Fruit fly (Drosophila melanogaster) whole organism, wandering third instar larva: Measurements from ENCODE around the gene comm3.
A peak's percentile ranks its signal among the peaks of the same experiment; 100 is the strongest.

Experiments
- Abd-B ChIP-seq: fragments of >200 bp; optimal IDR thresholded peaks from 2 replicates; lab custom pipeline; 2017; ENCODE audit warnings: missing biosample characterization, missing genetic modification characterization
- CG32264 ChIP-seq: fragments of 200-800 bp; sonication (Bioruptor generic); optimal IDR thresholded peaks from 2 replicates; lab custom pipeline; 2016; ENCODE audit warnings: missing biosample characterization, missing genetic modification characterization
- CG9705 ChIP-seq: fragments of 200-800 bp; sonication (Bioruptor generic); optimal IDR thresholded peaks from 2 replicates; lab custom pipeline; 2018; ENCODE audit warnings: missing biosample characterization, mild to moderate bottlenecking, missing genetic modification characterization
- CrebA ChIP-seq: fragments of 200-800 bp; sonication (Bioruptor generic); optimal IDR thresholded peaks from 2 replicates; lab custom pipeline; 2016; ENCODE audit warnings: missing biosample characterization, mild to moderate bottlenecking, missing genetic modification characterization, borderline replicate concordance
- Dfd ChIP-seq: fragments of >200 bp; optimal IDR thresholded peaks from 2 replicates; lab custom pipeline; 2017; ENCODE audit warnings: missing biosample characterization, missing genetic modification characterization
- Dif ChIP-seq: fragments of 200-275, 200-300 bp; sonication (Bioruptor generic); optimal IDR thresholded peaks from 2 replicates; lab custom pipeline; 2018; ENCODE audit warnings: missing biosample characterization, missing genetic modification characterization; ENCODE audit not compliant: partially characterized antibody
- GATAd ChIP-seq: sonication (Bioruptor generic); optimal IDR thresholded peaks from 2 replicates; lab custom pipeline; 2016; ENCODE audit warnings: missing biosample characterization, missing genetic modification characterization
- HLH106 ChIP-seq: fragments of 200-800 bp; optimal IDR thresholded peaks from 3 replicates; lab custom pipeline; 2019; ENCODE audit warnings: missing biosample characterization, mild to moderate bottlenecking, missing genetic modification characterization, moderate library complexity
- Hnf4 ChIP-seq: fragments of 200-800 bp; sonication (Bioruptor generic); optimal IDR thresholded peaks from 2 replicates; lab custom pipeline; 2016; ENCODE audit warnings: missing biosample characterization, mild to moderate bottlenecking, missing genetic modification characterization
- Hr78 ChIP-seq: fragments of >200 bp; optimal IDR thresholded peaks from 2 replicates; lab custom pipeline; 2017; ENCODE audit warnings: missing biosample characterization, missing genetic modification characterization
- Hr83 ChIP-seq: fragments of 200-300 bp; sonication (Bioruptor generic); optimal IDR thresholded peaks from 2 replicates; lab custom pipeline; 2016; ENCODE audit warnings: missing biosample characterization, mild to moderate bottlenecking, missing genetic modification characterization, moderate library complexity; ENCODE audit not compliant: poor library complexity, severe bottlenecking
- Jra ChIP-seq: sonication (Bioruptor generic); optimal IDR thresholded peaks from 2 replicates; lab custom pipeline; 2016; ENCODE audit warnings: missing biosample characterization, missing genetic modification characterization
- Mio ChIP-seq: sonication (Bioruptor generic); optimal IDR thresholded peaks from 2 replicates; lab custom pipeline; 2016; ENCODE audit warnings: missing biosample characterization, missing genetic modification characterization
- Myc ChIP-seq: fragments of >200 bp; optimal IDR thresholded peaks from 2 replicates; lab custom pipeline; 2017
- N ChIP-seq: fragments of >200 bp; optimal IDR thresholded peaks from 2 replicates; lab custom pipeline; 2018; ENCODE audit warnings: missing biosample characterization, missing external identifiers, missing genetic modification characterization
- OdsH ChIP-seq: fragments of 200-800 bp; sonication (Bioruptor generic); optimal IDR thresholded peaks from 2 replicates; lab custom pipeline; 2016; ENCODE audit warnings: missing biosample characterization, mild to moderate bottlenecking, missing genetic modification characterization
- Rel ChIP-seq, 2 experiments: fragments of 200-800 bp; sonication (Bioruptor generic) in 1 of 2; optimal IDR thresholded peaks; 2 replicates in 1 of 2; 3 replicates in 1 of 2; lab custom pipeline; 2016 to 2019; ENCODE audit warnings: mild to moderate bottlenecking in 2 of 2, missing biosample characterization in 2 of 2, missing genetic modification characterization in 2 of 2, moderate library complexity in 1 of 2
- Sp1 ChIP-seq: fragments of 200-800 bp; sonication (Bioruptor generic); optimal IDR thresholded peaks from 3 replicates; lab custom pipeline; 2019; ENCODE audit warnings: missing biosample characterization, mild to moderate bottlenecking, missing genetic modification characterization, moderate library complexity
- Vsx2 ChIP-seq: fragments of 200-300, 225-300 bp; sonication (Bioruptor generic); optimal IDR thresholded peaks from 2 replicates; lab custom pipeline; 2018; ENCODE audit warnings: missing biosample characterization, missing genetic modification characterization; ENCODE audit not compliant: partially characterized antibody
- br ChIP-seq: fragments of 200-800 bp; sonication (Bioruptor generic); optimal IDR thresholded peaks from 2 replicates; lab custom pipeline; 2016; ENCODE audit warnings: missing biosample characterization, missing genetic modification characterization
- brk ChIP-seq: fragments of 200-800 bp; sonication (Bioruptor generic); optimal IDR thresholded peaks from 2 replicates; lab custom pipeline; 2016; ENCODE audit warnings: missing biosample characterization, mild to moderate bottlenecking, missing genetic modification characterization
- dl ChIP-seq, 2 experiments: fragments of 175-275, 200-275 bp in 1 of 2; fragments of 200-275 bp in 1 of 2; sonication (Bioruptor generic); optimal IDR thresholded peaks; lab custom pipeline; 2018; ENCODE audit warnings: mild to moderate bottlenecking in 2 of 2, missing biosample characterization in 2 of 2, missing genetic modification characterization in 2 of 2, moderate library complexity in 2 of 2; ENCODE audit not compliant: partially characterized antibody in 2 of 2, insufficient read depth in 1 of 2
- dmrt93B ChIP-seq: fragments of 200-800 bp; sonication (Bioruptor generic); optimal IDR thresholded peaks from 2 replicates; lab custom pipeline; 2018; ENCODE audit warnings: missing biosample characterization, mild to moderate bottlenecking, missing genetic modification characterization
- dsf ChIP-seq: sonication (Bioruptor generic); optimal IDR thresholded peaks from 2 replicates; lab custom pipeline; 2016; ENCODE audit warnings: missing biosample characterization, missing genetic modification characterization, borderline replicate concordance
- ey ChIP-seq: fragments of 200-800 bp; sonication (Bioruptor generic); optimal IDR thresholded peaks from 2 replicates; lab custom pipeline; 2016; ENCODE audit warnings: missing biosample characterization, missing genetic modification characterization
- foxo ChIP-seq, 2 experiments: fragments of 200-800 bp; sonication (Bioruptor generic); optimal IDR thresholded peaks; 2 replicates in 1 of 2; 3 replicates in 1 of 2; lab custom pipeline; 2016 to 2017; ENCODE audit warnings: missing biosample characterization in 2 of 2, missing genetic modification characterization in 2 of 2
- fru ChIP-seq: fragments of 200-800 bp; sonication (Bioruptor generic); optimal IDR thresholded peaks from 3 replicates; lab custom pipeline; 2016; ENCODE audit warnings: missing biosample characterization, mild to moderate bottlenecking, missing genetic modification characterization
- h ChIP-seq: fragments of 200-800 bp; sonication (Bioruptor generic); optimal IDR thresholded peaks from 3 replicates; lab custom pipeline; 2016; ENCODE audit warnings: missing biosample characterization, mild to moderate bottlenecking, missing genetic modification characterization
- jim ChIP-seq: fragments of 175-275, 200-325 bp; sonication (Bioruptor generic); optimal IDR thresholded peaks from 2 replicates; lab custom pipeline; 2016; ENCODE audit warnings: missing biosample characterization, mild to moderate bottlenecking, missing genetic modification characterization
- lola ChIP-seq: fragments of >200 bp; optimal IDR thresholded peaks from 2 replicates; lab custom pipeline; 2017; ENCODE audit warnings: missing biosample characterization, missing genetic modification characterization
- pan ChIP-seq: fragments of >200 bp; optimal IDR thresholded peaks from 2 replicates; lab custom pipeline; 2017
- psq ChIP-seq: fragments of 200-800 bp; sonication (Bioruptor generic); optimal IDR thresholded peaks from 3 replicates; lab custom pipeline; 2017; ENCODE audit warnings: missing biosample characterization, mild to moderate bottlenecking, missing genetic modification characterization, moderate library complexity
- rgr ChIP-seq: fragments of 200-800 bp; sonication (Bioruptor generic); optimal IDR thresholded peaks from 3 replicates; lab custom pipeline; 2016; ENCODE audit warnings: missing biosample characterization, mild to moderate bottlenecking, missing genetic modification characterization
- sage ChIP-seq: fragments of 200-800 bp; sonication (Bioruptor generic); optimal IDR thresholded peaks from 2 replicates; lab custom pipeline; 2016; ENCODE audit warnings: missing biosample characterization, mild to moderate bottlenecking, missing genetic modification characterization
- sv ChIP-seq: fragments of 200-800 bp; sonication (Bioruptor generic); optimal IDR thresholded peaks from 3 replicates; lab custom pipeline; 2016; ENCODE audit warnings: missing biosample characterization, missing genetic modification characterization
- tai ChIP-seq: sonication (Bioruptor generic); optimal IDR thresholded peaks from 2 replicates; lab custom pipeline; 2016; ENCODE audit warnings: missing biosample characterization, missing genetic modification characterization
- usp ChIP-seq: fragments of >200 bp; optimal IDR thresholded peaks from 2 replicates; lab custom pipeline; 2017; ENCODE audit warnings: missing biosample characterization, missing genetic modification characterization
- woc ChIP-seq: sonication (Bioruptor generic); optimal IDR thresholded peaks from 2 replicates; lab custom pipeline; 2016; ENCODE audit warnings: missing biosample characterization, mild to moderate bottlenecking, missing genetic modification characterization

Gene comm3

DNA sequence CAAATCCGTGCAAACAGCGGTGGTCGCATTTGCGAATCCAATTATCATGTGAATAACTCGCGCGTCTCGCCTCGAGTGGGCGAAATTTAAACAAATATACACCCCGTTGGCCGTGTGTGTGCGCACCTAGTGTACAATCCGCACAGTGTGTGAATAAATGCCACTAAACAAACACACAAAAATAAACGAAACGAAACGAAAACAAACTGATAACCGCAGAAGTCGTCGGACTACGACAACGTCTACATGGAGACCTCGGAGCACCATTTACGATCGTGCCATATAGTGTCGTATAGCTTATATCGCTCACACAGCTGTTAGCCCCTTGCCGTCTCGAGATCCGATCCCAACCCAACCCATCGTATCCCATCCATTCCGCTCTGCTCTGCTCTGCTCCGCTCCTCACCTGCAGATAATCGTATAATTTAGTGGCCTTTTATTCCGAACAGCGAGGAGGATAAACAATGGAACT, 81.0 kb downstream of the comm3 start (continued):
- no peak for TF ChIP-seq sage (GFP tag; lab: Kevin White, UChicago)
- TF ChIP-seq pan (lab: Kevin White, UChicago), result no peak
- TF ChIP-seq Hnf4 (GFP tag; lab: Kevin White, UChicago), result no peak
- no peak for TF ChIP-seq dmrt93B (GFP tag; lab: Kevin White, UChicago)

DNA sequence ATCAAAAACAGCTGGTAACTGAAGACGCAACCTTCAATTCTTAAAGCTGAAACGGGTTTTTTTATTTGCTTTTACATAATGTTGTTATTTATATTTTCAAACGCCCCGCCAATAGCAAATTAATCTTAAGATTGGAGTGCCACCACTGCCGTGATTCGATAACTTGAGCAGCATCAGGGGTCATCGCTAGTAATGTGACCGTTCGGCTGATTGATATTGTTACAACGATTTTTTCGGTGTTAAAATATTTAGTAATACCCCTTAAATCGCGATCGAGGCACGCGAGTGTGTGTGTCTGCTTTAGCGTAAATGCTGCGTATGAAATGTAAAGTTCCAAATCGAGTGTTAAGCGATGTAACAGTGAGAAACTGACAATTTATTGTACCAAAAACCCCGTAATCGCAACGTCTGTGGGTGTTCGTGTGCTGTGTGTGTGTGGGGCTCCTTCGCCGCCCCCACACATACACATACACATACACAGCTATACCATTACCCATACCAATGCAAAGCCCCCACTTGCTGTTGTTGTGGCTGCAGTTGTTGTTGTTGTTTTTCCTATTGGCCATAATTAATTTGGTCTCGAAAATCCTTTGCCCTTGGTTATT, 81.6 kb downstream of the comm3 start, which contains the start of gene dop:
dop (plus strand) TSS at position 185 of the 605 bp plus-strand sequence.
- TF ChIP-seq GATAd (GFP tag; lab: Kevin White, UChicago), result no peak
- TF ChIP-seq Hr78 (GFP tag; lab: Kevin White, UChicago), result peak; percentile 32
- peak; percentile 18 for TF ChIP-seq sv
- no peak for TF ChIP-seq Myc (lab: Kevin White, UChicago)
- TF ChIP-seq Jra (GFP tag; lab: Kevin White, UChicago), result no peak
- TF ChIP-seq woc (GFP tag; lab: Kevin White, UChicago), result peak; percentile 19
- no peak for TF ChIP-seq Dfd
- TF ChIP-seq CrebA, result no peak
- TF ChIP-seq brk, result no peak
- TF ChIP-seq dsf, result peak; percentile 21
- TF ChIP-seq sage (GFP tag; lab: Kevin White, UChicago), result no peak
- no peak for TF ChIP-seq CG32264 (GFP tag; lab: Kevin White, UChicago)
- no peak for TF ChIP-seq psq (GFP tag; lab: Kevin White, UChicago)
- peak; percentile 36 for TF ChIP-seq Hnf4 (GFP tag; lab: Kevin White, UChicago)
- no peak for TF ChIP-seq dl (GFP tag; optimal IDR thresholded peaks at IDR 0.05; lab: Kevin White, UChicago; ENCODE audit: insufficient read depth in 1 of 2, partially characterized antibody in 2 of 2)
- peak; percentile 60 for TF ChIP-seq Hr83 (GFP tag; lab: Kevin White, UChicago)
- peak; percentile 37 for TF ChIP-seq HLH106 (tag; lab: Kevin White, UChicago)
- TF ChIP-seq CG9705 (GFP tag; lab: Kevin White, UChicago), result no peak
- TF ChIP-seq Vsx2 (GFP tag; lab: Kevin White, UChicago), result no peak
- TF ChIP-seq Rel (GFP tag; optimal IDR thresholded peaks at IDR 0.05; lab: Kevin White, UChicago), result no peak
- peak; percentile 89 for TF ChIP-seq Rel (tag; optimal IDR thresholded peaks at IDR 0.05; lab: Kevin White, UChicago)
- TF ChIP-seq Sp1, result no peak
- TF ChIP-seq jim, result no peak
- no peak for TF ChIP-seq usp
- no peak for TF ChIP-seq Dif (GFP tag; lab: Kevin White, UChicago)
- TF ChIP-seq lola (GFP tag; lab: Kevin White, UChicago), result no peak
- TF ChIP-seq OdsH (GFP tag; lab: Kevin White, UChicago), result no peak
- peak; percentile 21 for TF ChIP-seq rgr (GFP tag; lab: Kevin White, UChicago)
- no peak for TF ChIP-seq h (GFP tag; lab: Kevin White, UChicago)
- TF ChIP-seq dmrt93B (GFP tag; lab: Kevin White, UChicago), result no peak
- no peak for TF ChIP-seq pan (lab: Kevin White, UChicago)
- no peak for TF ChIP-seq tai (GFP tag; lab: Kevin White, UChicago)
- TF ChIP-seq Mio (GFP tag; lab: Kevin White, UChicago), result no peak
- TF ChIP-seq N (GFP tag; lab: Kevin White, UChicago), result peak; percentile 53
- TF ChIP-seq Abd-B (GFP tag; lab: Kevin White, UChicago), result no peak
- no peak for TF ChIP-seq br (GFP tag; lab: Kevin White, UChicago)
- TF ChIP-seq ey (GFP tag; lab: Kevin White, UChicago), result peak; percentile 18
- peak in 1 of 2 experiments; percentile 44 for TF ChIP-seq foxo (GFP tag; optimal IDR thresholded peaks at IDR 0.05; lab: Kevin White, UChicago)
- peak; percentile 32 for TF ChIP-seq fru (GFP tag; lab: Kevin White, UChicago)

- TF ChIP-seq N (GFP tag; lab: Kevin White, UChicago) (no peak), CrebA (no peak), Vsx2 (GFP tag; lab: Kevin White, UChicago) (no peak), Hr83 (GFP tag; lab: Kevin White, UChicago) (no peak), lola (GFP tag; lab: Kevin White, UChicago) (no peak), psq (GFP tag; lab: Kevin White, UChicago) (no peak), CG32264 (GFP tag; lab: Kevin White, UChicago) (no peak), dsf (no peak), ey (GFP tag; lab: Kevin White, UChicago) (no peak), rgr (GFP tag; lab: Kevin White, UChicago) (no peak), tai (GFP tag; lab: Kevin White, UChicago) (no peak), Mio (GFP tag; lab: Kevin White, UChicago) (no peak)
These were observed 83.8 kb downstream of the comm3 start for dm6 chr3L:15563851-15564106.
